Fruit fly (Drosophila melanogaster) whole organism, embryonic: Measurements from ENCODE around the gene Cpr64Ab.
A peak's percentile ranks its signal among the peaks of the same experiment; 100 is the strongest.

Experiments
- Adf1 ChIP-seq: fragments of 200-800 bp; sonication (Bioruptor generic); IDR thresholded peaks from 2 replicates; pipeline ENCODE4 v1.3.6; 2022; ENCODE audit warnings: missing biosample characterization, missing genetic modification characterization
- Asciz ChIP-seq: fragments of 200-800 bp; sonication (Bioruptor generic); optimal IDR thresholded peaks from 2 replicates; lab custom pipeline; 2017; ENCODE audit warnings: missing biosample characterization, mild to moderate bottlenecking, missing genetic modification characterization, missing genetic modification reagents
- CG1024 ChIP-seq: fragments of 200-800 bp; sonication (Bioruptor generic); IDR thresholded peaks from 2 replicates; pipeline ENCODE4 v1.3.6; 2022; ENCODE audit warnings: missing biosample characterization, missing genetic modification characterization
- CG11695 ChIP-seq: fragments of 200-800 bp; sonication (Bioruptor generic); IDR thresholded peaks from 3 replicates; pipeline ENCODE4 v1.3.6; 2022; ENCODE audit warnings: missing biosample characterization, missing genetic modification characterization
- CG12299 ChIP-seq: fragments of 200-800 bp; sonication (Bioruptor generic); optimal IDR thresholded peaks from 2 replicates; lab custom pipeline; 2018; ENCODE audit warnings: missing biosample characterization, mild to moderate bottlenecking, missing genetic modification characterization
- CG12744 ChIP-seq: fragments of 200-800 bp; sonication (Bioruptor generic); optimal IDR thresholded peaks from 2 replicates; lab custom pipeline; 2016; ENCODE audit warnings: missing biosample characterization, missing genetic modification characterization
- CG13123 ChIP-seq: fragments of 200-800 bp; sonication (Bioruptor generic); optimal IDR thresholded peaks from 2 replicates; lab custom pipeline; 2016; ENCODE audit warnings: missing biosample characterization, missing genetic modification characterization
- CG13775 ChIP-seq: fragments of 200-800 bp; sonication (Bioruptor generic); optimal IDR thresholded peaks from 3 replicates; lab custom pipeline; 2017; ENCODE audit warnings: missing biosample characterization, mild to moderate bottlenecking, missing genetic modification characterization
- CG14014 ChIP-seq: fragments of 200-800 bp; sonication (Bioruptor generic); IDR thresholded peaks from 2 replicates; pipeline ENCODE4 v1.3.6; 2022; ENCODE audit warnings: missing biosample characterization, missing genetic modification characterization
- CG18764 ChIP-seq: fragments of 200-800 bp; sonication (Bioruptor generic); optimal IDR thresholded peaks from 3 replicates; lab custom pipeline; 2016; ENCODE audit warnings: missing biosample characterization, missing genetic modification characterization
- CG31224 ChIP-seq: fragments of 200-800 bp; sonication (Bioruptor generic); IDR thresholded peaks from 2 replicates; pipeline ENCODE4 v1.3.6; 2022; ENCODE audit warnings: missing biosample characterization, missing genetic modification characterization
- CG3726 ChIP-seq: fragments of 200-800 bp; sonication (Bioruptor generic); IDR thresholded peaks from 3 replicates; pipeline ENCODE4, ENCODE4 v1.3.6; 2022; ENCODE audit warnings: missing biosample characterization, missing genetic modification characterization
- CG3847 ChIP-seq: fragments of 200-800 bp; sonication (Bioruptor generic); IDR thresholded peaks from 2 replicates; pipeline ENCODE4 v1.3.6; 2022; ENCODE audit warnings: missing biosample characterization, missing genetic modification characterization
- CG3995 ChIP-seq: fragments of 200-800 bp; sonication (Bioruptor generic); optimal IDR thresholded peaks from 3 replicates; lab custom pipeline; 2016; ENCODE audit warnings: missing biosample characterization, missing genetic modification characterization
- CG5180 ChIP-seq: fragments of 200-800 bp; sonication (Bioruptor generic); optimal IDR thresholded peaks from 3 replicates; lab custom pipeline; 2017; ENCODE audit warnings: missing biosample characterization, missing genetic modification characterization, mild to moderate bottlenecking, moderate library complexity, missing genetic modification reagents
- CG5953 ChIP-seq: fragments of 200-800 bp; sonication (Bioruptor generic); IDR thresholded peaks from 2 replicates; pipeline ENCODE4 v1.3.6; 2022; ENCODE audit warnings: missing biosample characterization, missing genetic modification characterization
- CG6272 ChIP-seq: fragments of 200-800 bp; sonication (Bioruptor generic); IDR thresholded peaks from 2 replicates; pipeline ENCODE4 v1.3.6; 2022; ENCODE audit warnings: missing biosample characterization, missing genetic modification characterization
- CG6854 ChIP-seq: fragments of 200-800 bp; sonication (Bioruptor generic); optimal IDR thresholded peaks from 3 replicates; lab custom pipeline; 2017; ENCODE audit warnings: missing biosample characterization, mild to moderate bottlenecking, missing genetic modification characterization
- CG7271 ChIP-seq: fragments of 200-800 bp; sonication (Bioruptor generic); optimal IDR thresholded peaks from 2 replicates; lab custom pipeline; 2018; ENCODE audit warnings: missing biosample characterization, mild to moderate bottlenecking, missing genetic modification characterization, moderate library complexity
- CG7928 ChIP-seq: fragments of 200-800 bp; sonication (Bioruptor generic); optimal IDR thresholded peaks from 2 replicates; lab custom pipeline; 2017; ENCODE audit warnings: missing biosample characterization, mild to moderate bottlenecking, missing genetic modification characterization
- CG8359 ChIP-seq: fragments of 200-800 bp; sonication (Bioruptor generic); optimal IDR thresholded peaks from 2 replicates; lab custom pipeline; 2017; ENCODE audit warnings: missing biosample characterization, mild to moderate bottlenecking, missing genetic modification characterization, borderline replicate concordance
- CG9215 ChIP-seq: fragments of 200-800 bp; sonication (Bioruptor generic); IDR thresholded peaks from 2 replicates; pipeline ENCODE4 v1.3.6; 2022; ENCODE audit warnings: missing biosample characterization, missing genetic modification characterization
- CG9876 ChIP-seq: fragments of 200-800 bp; sonication (Bioruptor generic); optimal IDR thresholded peaks from 2 replicates; lab custom pipeline; 2016; ENCODE audit warnings: missing biosample characterization, missing genetic modification characterization
- Chrac-16 ChIP-seq: fragments of 200-800 bp; sonication (Bioruptor generic); optimal IDR thresholded peaks from 3 replicates; lab custom pipeline; 2016; ENCODE audit warnings: missing biosample characterization, missing genetic modification characterization
- Dek ChIP-seq: fragments of 200-800 bp; sonication (Bioruptor generic); optimal IDR thresholded peaks from 3 replicates; lab custom pipeline; 2019; ENCODE audit warnings: missing biosample characterization, mild to moderate bottlenecking, missing genetic modification characterization, moderate library complexity
- Dip2 ChIP-seq: fragments of 200-800 bp; sonication (Bioruptor generic); IDR thresholded peaks from 2 replicates; pipeline ENCODE4 v1.3.6; 2022; ENCODE audit warnings: missing biosample characterization, missing genetic modification characterization
- E2f1 ChIP-seq: fragments of 200-800 bp; sonication (Bioruptor generic); IDR thresholded peaks from 2 replicates; pipeline ENCODE4 v1.3.6; 2022; ENCODE audit warnings: missing biosample characterization, missing genetic modification characterization
- Hr3 ChIP-seq: fragments of 200-800 bp; sonication (Bioruptor generic); optimal IDR thresholded peaks from 3 replicates; lab custom pipeline; 2016; ENCODE audit warnings: missing biosample characterization, missing genetic modification characterization
- MESR4 ChIP-seq: fragments of 200-800 bp; sonication (Bioruptor generic); optimal IDR thresholded peaks from 2 replicates; lab custom pipeline; 2018; ENCODE audit warnings: missing biosample characterization, mild to moderate bottlenecking, missing genetic modification characterization, moderate library complexity
- Myb ChIP-seq: fragments of 200-800 bp; sonication (Bioruptor generic); optimal IDR thresholded peaks from 2 replicates; lab custom pipeline; 2016; ENCODE audit warnings: missing biosample characterization, missing genetic modification characterization
- NC2α ChIP-seq: fragments of 200-800 bp; sonication (Bioruptor generic); optimal IDR thresholded peaks from 2 replicates; lab custom pipeline; 2016; ENCODE audit warnings: missing biosample characterization, missing genetic modification characterization
- NC2β ChIP-seq: fragments of 200-800 bp; sonication (Bioruptor generic); optimal IDR thresholded peaks from 2 replicates; lab custom pipeline; 2016; ENCODE audit warnings: missing biosample characterization, missing genetic modification characterization
- Oli ChIP-seq: fragments of 200-800 bp; sonication (Bioruptor generic); optimal IDR thresholded peaks from 2 replicates; lab custom pipeline; 2018; ENCODE audit warnings: missing biosample characterization, mild to moderate bottlenecking, missing genetic modification characterization, moderate library complexity
- PHDP ChIP-seq: fragments of 200-800 bp; sonication (Bioruptor generic); optimal IDR thresholded peaks from 3 replicates; lab custom pipeline; 2018; ENCODE audit warnings: missing biosample characterization, mild to moderate bottlenecking, missing genetic modification characterization, moderate library complexity
- Vsx1 ChIP-seq: fragments of 200-800 bp; sonication (Bioruptor generic); optimal IDR thresholded peaks from 2 replicates; lab custom pipeline; 2017; ENCODE audit warnings: missing biosample characterization, mild to moderate bottlenecking, missing genetic modification characterization, missing genetic modification reagents
- abd-A ChIP-seq: fragments of 200-800 bp; sonication (Bioruptor generic); optimal IDR thresholded peaks from 3 replicates; lab custom pipeline; 2019; ENCODE audit warnings: missing biosample characterization, mild to moderate bottlenecking, missing genetic modification characterization, moderate library complexity
- cad ChIP-seq: fragments of >200 bp; optimal IDR thresholded peaks from 2 replicates; lab custom pipeline; 2017; ENCODE audit warnings: missing biosample characterization, missing genetic modification characterization
- cg ChIP-seq: fragments of 200-800 bp; sonication (Bioruptor generic); optimal IDR thresholded peaks from 3 replicates; lab custom pipeline; 2019; ENCODE audit warnings: missing biosample characterization, mild to moderate bottlenecking, missing genetic modification characterization, moderate library complexity
- ci ChIP-seq: fragments of 200-800 bp; sonication (Bioruptor generic); IDR thresholded peaks from 3 replicates; pipeline ENCODE4 v1.3.6; 2022; ENCODE audit warnings: missing biosample characterization, missing genetic modification characterization
- fd102C ChIP-seq: fragments of 200-800 bp; sonication (Bioruptor generic); optimal IDR thresholded peaks from 2 replicates; lab custom pipeline; 2018; ENCODE audit warnings: missing biosample characterization, mild to moderate bottlenecking, missing genetic modification characterization, moderate library complexity
- lola ChIP-seq, 3 experiments: fragments of >200 bp in 2 of 3; fragments of 200-800 bp in 1 of 3; sonication (Bioruptor generic) in 1 of 3; optimal IDR thresholded peaks; 2 replicates each; lab custom pipeline; 2017 to 2019; ENCODE audit warnings: missing biosample characterization in 3 of 3, missing genetic modification characterization in 3 of 3, mild to moderate bottlenecking in 1 of 3, moderate library complexity in 1 of 3
- nmo ChIP-seq: fragments of 200-800 bp; sonication (Bioruptor generic); optimal IDR thresholded peaks from 2 replicates; lab custom pipeline; 2018; ENCODE audit warnings: missing biosample characterization, mild to moderate bottlenecking, missing genetic modification characterization, moderate library complexity
- otp ChIP-seq: fragments of 200-800 bp; sonication (Bioruptor generic); IDR thresholded peaks from 3 replicates; pipeline ENCODE4, ENCODE4 v1.3.6; 2022; ENCODE audit warnings: missing biosample characterization, missing genetic modification characterization
- pfk ChIP-seq: fragments of 200-800 bp; sonication (Bioruptor generic); optimal IDR thresholded peaks from 2 replicates; lab custom pipeline; 2018; ENCODE audit warnings: missing biosample characterization, mild to moderate bottlenecking, missing genetic modification characterization, moderate library complexity
- ro ChIP-seq: fragments of 200-800 bp; sonication (Bioruptor generic); IDR thresholded peaks from 2 replicates; pipeline ENCODE4 v1.3.6; 2022; ENCODE audit warnings: missing biosample characterization, missing genetic modification characterization
- seq ChIP-seq: fragments of 200-800 bp; sonication (Bioruptor generic); IDR thresholded peaks from 2 replicates; pipeline ENCODE4 v1.3.6; 2022; ENCODE audit warnings: missing biosample characterization, missing genetic modification characterization
- sim ChIP-seq: fragments of 200-800 bp; sonication (Bioruptor generic); IDR thresholded peaks from 2 replicates; pipeline ENCODE4 v1.3.6; 2022; ENCODE audit warnings: missing biosample characterization, missing genetic modification characterization
- tgo ChIP-seq: fragments of 200-800 bp; sonication (Bioruptor generic); IDR thresholded peaks from 3 replicates; pipeline ENCODE4 v1.3.6; 2022; ENCODE audit warnings: missing biosample characterization, missing genetic modification characterization
- wek ChIP-seq: fragments of 200-800 bp; sonication (Bioruptor generic); optimal IDR thresholded peaks from 3 replicates; lab custom pipeline; 2018; ENCODE audit warnings: missing biosample characterization, mild to moderate bottlenecking, missing genetic modification characterization, moderate library complexity
- zen2 ChIP-seq: fragments of 200-800 bp; sonication (Bioruptor generic); IDR thresholded peaks from 3 replicates; pipeline ENCODE4 v1.3.6; 2022; ENCODE audit warnings: missing biosample characterization, missing genetic modification characterization; ENCODE audit not compliant: partially characterized antibody

The Cpr64Ab gene

dm6 chr3L:4169957-4170651, 41.2 kb downstream of the Cpr64Ab start, which contains the start of gene Ero1L (continued):
- peak; percentile 33 for TF ChIP-seq CG7271 (tag; lab: Kevin White, UChicago)
- no peak for TF ChIP-seq CG31224 (GFP tag; lab: Robert Waterston, UW)
- no peak for TF ChIP-seq sim (GFP tag; lab: Robert Waterston, UW)
- no peak; the same call in 1 of the 2 replicates for TF ChIP-seq CG9215
- no peak for TF ChIP-seq CG5953
- TF ChIP-seq CG11695, result peak; percentile 51; the same call in 1 of the 3 replicates
- no peak for TF ChIP-seq Asciz (GFP tag; lab: Kevin White, UChicago)
- peak; percentile 21 for TF ChIP-seq CG3995 (GFP tag; lab: Kevin White, UChicago)
- no peak for TF ChIP-seq lola (GFP tag; optimal IDR thresholded peaks at IDR 0.05; lab: Kevin White, UChicago)
- TF ChIP-seq MESR4 (GFP tag; lab: Kevin White, UChicago), result peak; percentile 97
- no peak for TF ChIP-seq CG8359 (GFP tag; lab: Kevin White, UChicago)
- TF ChIP-seq CG5180 (GFP tag; lab: Kevin White, UChicago), result no peak
- TF ChIP-seq tgo (GFP tag; lab: Robert Waterston, UW), result no peak
- TF ChIP-seq wek (GFP tag; lab: Kevin White, UChicago), result no peak
- no peak for TF ChIP-seq Hr3 (GFP tag; lab: Kevin White, UChicago)
- TF ChIP-seq Oli (tag; lab: Kevin White, UChicago), result no peak
- no peak for TF ChIP-seq fd102C
- no peak for TF ChIP-seq zen2 (GFP tag; lab: Robert Waterston, UW)
- TF ChIP-seq cg (GFP tag; lab: Kevin White, UChicago), result no peak
- peak; percentile 54 for TF ChIP-seq CG3847 (GFP tag; lab: Robert Waterston, UW)
- TF ChIP-seq pfk (GFP tag; lab: Kevin White, UChicago), result no peak
- peak; percentile 43; the same call in 1 of the 2 replicates for TF ChIP-seq Adf1 (GFP tag; lab: Robert Waterston, UW)
- TF ChIP-seq Chrac-16 (GFP tag; lab: Kevin White, UChicago), result no peak
- TF ChIP-seq Myb (GFP tag; lab: Kevin White, UChicago), result peak; percentile 93
- peak; percentile 38 for TF ChIP-seq Dek (tag; lab: Kevin White, UChicago)
- TF ChIP-seq PHDP, result peak; percentile 50
- TF ChIP-seq Dip2, result no peak
- no peak for TF ChIP-seq CG12744
- peak; percentile 72; the same call in 2 of the 3 replicates for TF ChIP-seq ci (GFP tag; lab: Robert Waterston, UW)
- peak; percentile 30; the same call in 1 of the 3 replicates for TF ChIP-seq otp (GFP tag; lab: Robert Waterston, UW)
- TF ChIP-seq abd-A, result peak; percentile 67
- no peak for TF ChIP-seq Vsx1 (GFP tag; lab: Kevin White, UChicago)
- TF ChIP-seq NC2β, result no peak
- TF ChIP-seq nmo (GFP tag; lab: Kevin White, UChicago), result peak; percentile 53
- TF ChIP-seq CG12299, result no peak
- TF ChIP-seq CG9876 (GFP tag; lab: Kevin White, UChicago), result no peak
- TF ChIP-seq ro (GFP tag; lab: Robert Waterston, UW), result no peak
- no peak for TF ChIP-seq NC2α (GFP tag; lab: Kevin White, UChicago)
- TF ChIP-seq E2f1 (GFP tag; lab: Robert Waterston, UW), result no peak; the same call in 1 of the 2 replicates
- no peak for TF ChIP-seq cad (GFP tag; lab: Kevin White, UChicago)
- TF ChIP-seq CG1024 (GFP tag; lab: Robert Waterston, UW), result no peak
- TF ChIP-seq CG6854 (GFP tag; lab: Kevin White, UChicago), result no peak
- TF ChIP-seq CG7928 (GFP tag; lab: Kevin White, UChicago), result peak; percentile 98
- TF ChIP-seq CG13123 (GFP tag; lab: Kevin White, UChicago), result no peak
- TF ChIP-seq CG18764 (GFP tag; lab: Kevin White, UChicago), result no peak
- TF ChIP-seq CG6272 (GFP tag; lab: Robert Waterston, UW), result no peak
- TF ChIP-seq CG13775 (GFP tag; lab: Kevin White, UChicago), result no peak
- TF ChIP-seq seq (GFP tag; lab: Robert Waterston, UW), result no peak
- 0 out of 2 replicates have a peak, but pooled peaks have one; percentile 8 for TF ChIP-seq CG14014 (GFP tag; lab: Robert Waterston, UW)
- no peak for TF ChIP-seq CG3726 (GFP tag; lab: Robert Waterston, UW)
